Worm (Caenorhabditis elegans) whole organism, L1 larva: Measurements from ENCODE around the gene lgc-16.

Experiments used
- F16B12.6 ChIP-seq: fragments of 150-350 bp; optimal IDR thresholded peaks from 2 replicates; lab custom pipeline; 2014; ENCODE audit warnings: missing biosample characterization, missing genetic modification characterization
- alr-1 ChIP-seq: fragments of 200-800 bp; sonication (Bioruptor generic); optimal IDR thresholded peaks from 2 replicates; lab custom pipeline; 2018; ENCODE audit warnings: borderline replicate concordance, mild to moderate bottlenecking, missing genetic modification characterization, missing compliant biosample characterization
- blmp-1 ChIP-seq: fragments of 150-350 bp; optimal IDR thresholded peaks from 2 replicates; lab custom pipeline; 2014; ENCODE audit warnings: missing biosample characterization, missing genetic modification characterization
- dsc-1 ChIP-seq: sonication (generic microtip); optimal IDR thresholded peaks from 2 replicates; lab custom pipeline; 2016; ENCODE audit warnings: mild to moderate bottlenecking, missing genetic modification characterization, missing compliant biosample characterization
- efl-1 ChIP-seq, 4 experiments: fragments of 150-350 bp; optimal IDR thresholded peaks in 3 of 4; peaks in 1 of 4; 1 replicate in 1 of 4; 2 replicates in 3 of 4; lab custom pipeline; 2014; ENCODE audit warnings: missing biosample characterization in 2 of 4, missing genetic modification characterization in 2 of 4, missing genetic modification reagents in 2 of 4
- efl-3 ChIP-seq: fragments of 200-800 bp; sonication (Bioruptor generic); optimal IDR thresholded peaks from 2 replicates; lab custom pipeline; 2018; ENCODE audit warnings: mild to moderate bottlenecking, missing genetic modification characterization, missing compliant biosample characterization
- egl-13 ChIP-seq: sonication (generic microtip); optimal IDR thresholded peaks from 2 replicates; lab custom pipeline; 2016; ENCODE audit warnings: missing genotype, missing genetic modification reagents, missing genetic modification characterization, missing compliant biosample characterization
- elt-2 ChIP-seq: sonication (generic microtip); optimal IDR thresholded peaks from 2 replicates; lab custom pipeline; 2016; ENCODE audit warnings: missing genetic modification characterization, mild to moderate bottlenecking, inconsistent platforms, missing compliant biosample characterization, missing genetic modification reagents
- ets-5 ChIP-seq: fragments of 200-800 bp; sonication (Bioruptor generic); IDR thresholded peaks from 2 replicates; pipeline ENCODE4 v1.3.6; 2022; ENCODE audit warnings: missing genetic modification characterization, missing compliant biosample characterization
- fos-1 ChIP-seq: fragments of 150-350 bp; optimal IDR thresholded peaks from 2 replicates; lab custom pipeline; 2014; ENCODE audit warnings: missing biosample characterization, missing genetic modification characterization
- grh-1 ChIP-seq: fragments of 200-800 bp; sonication (Bioruptor generic); IDR thresholded peaks from 2 replicates; pipeline ENCODE4 v1.3.6; 2022; ENCODE audit warnings: missing genetic modification reagents, missing genetic modification characterization, missing compliant biosample characterization
- hpl-2 ChIP-seq: fragments of 150-350 bp; optimal IDR thresholded peaks from 2 replicates; lab custom pipeline; 2014; ENCODE audit warnings: missing biosample characterization, missing genetic modification reagents, missing genetic modification characterization
- irx-1 ChIP-seq: sonication (generic microtip); optimal IDR thresholded peaks from 2 replicates; lab custom pipeline; 2016; ENCODE audit warnings: missing genetic modification characterization, missing compliant biosample characterization
- jun-1 ChIP-seq: fragments of 150-350 bp; optimal IDR thresholded peaks from 2 replicates; lab custom pipeline; 2014; ENCODE audit warnings: missing biosample characterization, missing genetic modification reagents, missing genetic modification characterization
- lin-14 ChIP-seq: fragments of 200-800 bp; sonication (Bioruptor generic); optimal IDR thresholded peaks from 2 replicates; lab custom pipeline; 2018; ENCODE audit warnings: mild to moderate bottlenecking, missing genetic modification characterization, moderate library complexity, missing compliant biosample characterization
- lin-15B ChIP-seq: fragments of 150-350 bp; sonication (generic microtip); optimal IDR thresholded peaks from 3 replicates; lab custom pipeline; 2014; ENCODE audit warnings: missing biosample characterization, missing genetic modification characterization
- lir-3 ChIP-seq: sonication (generic microtip); optimal IDR thresholded peaks from 2 replicates; lab custom pipeline; 2016; ENCODE audit warnings: mild to moderate bottlenecking, missing genetic modification characterization, moderate library complexity, missing compliant biosample characterization; ENCODE audit not compliant: poor library complexity
- lsy-2 ChIP-seq, 2 experiments: fragments of 150-350 bp; optimal IDR thresholded peaks; 2 replicates each; lab custom pipeline; 2014; ENCODE audit warnings: missing biosample characterization in 2 of 2, missing genetic modification characterization in 2 of 2
- mdl-1 ChIP-seq, 2 experiments: fragments of 150-350 bp; optimal IDR thresholded peaks; 2 replicates each; lab custom pipeline; 2014 to 2017; ENCODE audit warnings: missing biosample characterization in 2 of 2, missing genetic modification characterization in 2 of 2, inconsistent platforms in 1 of 2
- mef-2 ChIP-seq: fragments of 150-350 bp; optimal IDR thresholded peaks from 2 replicates; lab custom pipeline; 2014; ENCODE audit warnings: missing biosample characterization, missing genetic modification characterization
- mep-1 ChIP-seq: fragments of 150-350 bp; optimal IDR thresholded peaks from 2 replicates; lab custom pipeline; 2014; ENCODE audit warnings: missing biosample characterization, missing genetic modification characterization
- nhr-11 ChIP-seq: fragments of 150-350 bp; optimal IDR thresholded peaks from 2 replicates; lab custom pipeline; 2014; ENCODE audit warnings: missing biosample characterization, missing genetic modification characterization
- nhr-12 ChIP-seq: sonication (generic microtip); optimal IDR thresholded peaks from 2 replicates; lab custom pipeline; 2017; ENCODE audit warnings: missing biosample characterization, missing genetic modification characterization
- nhr-19 ChIP-seq: fragments of 200-800 bp; sonication (Bioruptor generic); conservative IDR thresholded peaks from 2 replicates; pipeline ENCODE4 v1.3.6; 2022; ENCODE audit warnings: missing genetic modification characterization, missing compliant biosample characterization
- nhr-237 ChIP-seq: fragments of 150-350 bp; optimal IDR thresholded peaks from 2 replicates; lab custom pipeline; 2014; ENCODE audit warnings: missing biosample characterization, missing genetic modification characterization
- nhr-47 ChIP-seq: sonication (generic microtip); optimal IDR thresholded peaks from 2 replicates; lab custom pipeline; 2016; ENCODE audit warnings: mild to moderate bottlenecking, missing genetic modification characterization, moderate library complexity, missing compliant biosample characterization
- nhr-71 ChIP-seq: sonication (generic microtip); optimal IDR thresholded peaks from 2 replicates; lab custom pipeline; 2016; ENCODE audit warnings: mild to moderate bottlenecking, missing genetic modification characterization, moderate library complexity, missing compliant biosample characterization
- nhr-76 ChIP-seq: sonication (generic microtip); optimal IDR thresholded peaks from 2 replicates; lab custom pipeline; 2017; ENCODE audit warnings: missing biosample characterization, missing genetic modification characterization
- nhr-77 ChIP-seq: fragments of 150-350 bp; optimal IDR thresholded peaks from 2 replicates; lab custom pipeline; 2014; ENCODE audit warnings: missing biosample characterization, missing genetic modification characterization
- nhr-85 ChIP-seq: sonication (generic microtip); peaks from one replicate; lab custom pipeline; 2016; ENCODE audit warnings: missing genetic modification characterization, inconsistent platforms, missing compliant biosample characterization
- pag-3 ChIP-seq: sonication (generic microtip); optimal IDR thresholded peaks from 2 replicates; lab custom pipeline; 2017; ENCODE audit warnings: missing genetic modification characterization, mild to moderate bottlenecking, missing compliant biosample characterization, antibody characterized with exemption, borderline replicate concordance; ENCODE audit not compliant: insufficient read depth
- pax-3 ChIP-seq: fragments of 200-800 bp; sonication (Bioruptor generic); optimal IDR thresholded peaks from 2 replicates; lab custom pipeline; 2018; ENCODE audit warnings: mild to moderate bottlenecking, missing genetic modification characterization, moderate library complexity, missing compliant biosample characterization
- pqm-1 ChIP-seq: sonication (generic microtip); optimal IDR thresholded peaks from 3 replicates; lab custom pipeline; 2017; ENCODE audit warnings: missing biosample characterization, missing genetic modification characterization
- sptf-1 ChIP-seq: fragments of 150-350 bp; optimal IDR thresholded peaks from 2 replicates; lab custom pipeline; 2014; ENCODE audit warnings: missing biosample characterization, missing genetic modification characterization
- sup-37 ChIP-seq: fragments of 200-800 bp; sonication (Bioruptor generic); optimal IDR thresholded peaks from 2 replicates; lab custom pipeline; 2018; ENCODE audit warnings: mild to moderate bottlenecking, missing genetic modification characterization, missing compliant biosample characterization
- swsn-7 ChIP-seq: sonication (generic microtip); optimal IDR thresholded peaks from 2 replicates; lab custom pipeline; 2016; ENCODE audit warnings: missing genetic modification characterization, missing compliant biosample characterization
- unc-130 ChIP-seq: fragments of 150-350 bp; optimal IDR thresholded peaks from 2 replicates; lab custom pipeline; 2017; ENCODE audit warnings: missing biosample characterization, missing genetic modification characterization, inconsistent platforms
- unc-30 ChIP-seq: sonication (generic microtip); optimal IDR thresholded peaks from 2 replicates; lab custom pipeline; 2017; ENCODE audit warnings: missing biosample characterization, missing genetic modification characterization
- vab-15 ChIP-seq: sonication (generic microtip); optimal IDR thresholded peaks from 2 replicates; lab custom pipeline; 2017; ENCODE audit warnings: missing genotype, mild to moderate bottlenecking, missing genetic modification characterization, missing compliant biosample characterization
- ztf-11 ChIP-seq, 2 experiments: sonication (generic microtip); optimal IDR thresholded peaks; 2 replicates each; lab custom pipeline; 2016 to 2017; ENCODE audit warnings: missing genetic modification characterization in 2 of 2, missing biosample characterization in 1 of 2, missing compliant biosample characterization in 1 of 2
- ztf-4 ChIP-seq: fragments of 150-350 bp; optimal IDR thresholded peaks from 2 replicates; lab custom pipeline; 2014; ENCODE audit warnings: missing biosample characterization, missing genetic modification characterization

Gene lgc-16

DNA sequence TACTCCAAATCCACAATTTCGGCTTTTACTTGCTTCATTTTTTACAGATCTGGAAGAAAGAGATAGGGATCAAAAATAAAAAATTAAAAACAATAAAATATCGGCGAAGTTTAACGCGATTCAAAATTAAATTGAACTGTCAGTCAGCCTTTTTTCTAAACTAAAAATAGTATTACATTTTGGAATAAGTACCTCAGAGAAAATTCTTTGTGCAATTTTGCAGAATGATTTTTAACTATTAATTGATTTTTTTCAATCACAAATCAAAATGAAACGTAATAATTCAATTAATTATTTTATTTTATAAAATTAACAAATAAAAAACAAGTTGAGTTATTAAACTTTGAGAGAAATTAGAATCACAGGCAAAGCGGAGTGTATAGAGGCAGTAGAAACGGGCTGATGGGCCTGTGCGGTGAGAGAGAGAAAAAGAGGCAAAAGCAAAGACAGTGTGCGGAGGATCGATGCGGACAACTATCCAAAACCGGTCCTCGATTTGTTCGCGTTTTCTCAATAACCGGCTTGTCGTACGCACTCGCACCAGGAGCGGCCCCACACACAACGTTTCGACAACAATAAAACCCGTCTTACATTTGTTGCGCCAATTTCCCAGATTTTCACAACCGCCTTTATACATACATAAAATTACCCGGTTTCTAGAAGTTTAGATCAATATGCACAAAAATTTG is 41.7 kb downstream of the lgc-16 start, which contains the start of gene F57G12.2:
TSS of gene F57G12.2 (minus strand) at position 51 of the 689 bp plus-strand sequence.
- no peak for TF ChIP-seq nhr-19 (GFP tag; lab: Robert Waterston, UW)
- no peak for TF ChIP-seq lin-14 (GFP tag; lab: Kevin White, UChicago)
- TF ChIP-seq efl-1 (optimal IDR thresholded peaks at IDR 0.05; lab: Kevin White, UChicago), result no peak
- TF ChIP-seq efl-1 (GFP tag; optimal IDR thresholded peaks at IDR 0.05 in 1 of 2; lab: Kevin White, UChicago), result no peak
- no peak for TF ChIP-seq sup-37 (GFP tag; lab: Kevin White, UChicago)
- TF ChIP-seq nhr-11, result no peak
- TF ChIP-seq mdl-1 (tag; optimal IDR thresholded peaks at IDR 0.05; lab: Kevin White, UChicago), result no peak
- TF ChIP-seq unc-130, result no peak
- no peak for TF ChIP-seq F16B12.6 (tag; lab: Kevin White, UChicago)
- TF ChIP-seq nhr-76 (tag; lab: Kevin White, UChicago), result no peak
- TF ChIP-seq blmp-1 (tag; lab: Kevin White, UChicago), result peak; percentile 54
- no peak for TF ChIP-seq jun-1
- no peak for TF ChIP-seq efl-3
- no peak for TF ChIP-seq lir-3 (tag; lab: Kevin White, UChicago)
- no peak for TF ChIP-seq lin-15B
- peak; percentile 71; the same call in 1 of the 2 replicates for TF ChIP-seq grh-1 (GFP tag; lab: Robert Waterston, UW)
- TF ChIP-seq fos-1 (tag; lab: Kevin White, UChicago), result no peak
- TF ChIP-seq nhr-85 (tag; lab: Kevin White, UChicago), result peak; percentile 73
- no peak for TF ChIP-seq irx-1 (tag; lab: Kevin White, UChicago)
- TF ChIP-seq nhr-77 (tag; lab: Kevin White, UChicago), result no peak
- TF ChIP-seq dsc-1 (tag; lab: Kevin White, UChicago), result no peak
- no peak for TF ChIP-seq pqm-1 (tag; lab: Kevin White, UChicago)
- TF ChIP-seq ztf-4, result peak; percentile 24
- TF ChIP-seq nhr-71 (tag; lab: Kevin White, UChicago), result no peak
- TF ChIP-seq mef-2, result no peak
- TF ChIP-seq vab-15 (tag; lab: Kevin White, UChicago), result no peak
- TF ChIP-seq egl-13 (tag; lab: Kevin White, UChicago), result no peak
- TF ChIP-seq sptf-1 (tag; lab: Kevin White, UChicago), result no peak
- TF ChIP-seq nhr-237 (tag; lab: Kevin White, UChicago), result no peak
- TF ChIP-seq ztf-11 (tag; optimal IDR thresholded peaks at IDR 0.05; lab: Kevin White, UChicago), result no peak
- TF ChIP-seq hpl-2 (GFP tag; lab: Kevin White, UChicago), result no peak
- TF ChIP-seq unc-30 (tag; lab: Kevin White, UChicago), result no peak
- TF ChIP-seq nhr-47 (tag; lab: Kevin White, UChicago), result no peak
- no peak for TF ChIP-seq lsy-2 (tag; optimal IDR thresholded peaks at IDR 0.05; lab: Kevin White, UChicago)
- TF ChIP-seq swsn-7 (tag; lab: Kevin White, UChicago), result no peak
- no peak for TF ChIP-seq mep-1 (tag; lab: Kevin White, UChicago)

DNA sequence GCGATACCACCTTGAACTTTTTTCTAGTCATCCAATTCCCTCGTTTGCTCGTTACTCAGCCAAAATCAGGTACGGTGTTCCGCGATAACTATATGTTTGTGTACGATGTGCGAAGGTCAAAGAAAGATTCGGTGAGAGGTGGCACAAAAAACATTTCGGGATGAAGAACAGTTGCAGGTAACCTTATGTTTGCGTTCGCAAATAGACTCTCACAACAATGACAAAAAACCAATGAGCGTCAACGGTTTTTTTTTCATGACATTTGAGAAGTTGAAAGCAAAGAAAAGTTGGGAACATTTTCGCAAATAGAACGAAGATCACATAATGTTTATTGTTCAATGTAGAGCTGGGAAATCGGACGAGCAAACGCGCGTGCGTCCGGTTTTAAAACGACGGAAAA is 44.2 kb downstream of the lgc-16 start:
- TF ChIP-seq nhr-12 (tag; lab: Kevin White, UChicago) (no peak), ztf-4 (no peak), alr-1 (tag; lab: Kevin White, UChicago) (no peak), efl-1 (optimal IDR thresholded peaks at IDR 0.05; lab: Kevin White, UChicago) (no peak), efl-1 (GFP tag; optimal IDR thresholded peaks at IDR 0.05 in 1 of 2; lab: Kevin White, UChicago) (peak in 1 of 2 experiments; percentile 13), elt-2 (tag; lab: Kevin White, UChicago) (no peak)

DNA sequence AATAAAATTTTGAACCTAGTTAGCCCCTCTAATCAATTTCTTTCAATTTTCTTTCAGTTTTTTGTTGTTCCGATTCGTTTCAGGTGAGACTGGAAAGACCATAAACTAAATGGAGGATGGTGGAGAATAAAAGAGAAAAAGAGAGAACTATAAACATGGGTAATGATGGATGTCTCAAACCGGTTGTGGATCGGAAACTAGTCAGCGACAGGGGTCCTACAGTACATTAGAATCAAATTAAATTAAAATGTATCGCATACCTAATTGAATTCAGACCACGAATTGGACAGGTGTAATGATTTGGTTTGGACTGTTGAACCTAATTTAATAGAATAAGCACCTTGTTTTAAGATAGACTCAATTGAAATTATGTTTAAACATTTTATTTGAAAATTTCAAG is 45.6 kb downstream of the lgc-16 start:
- TF ChIP-seq pag-3 (tag; lab: Kevin White, UChicago) (no peak), blmp-1 (tag; lab: Kevin White, UChicago) (peak; percentile 15), nhr-85 (tag; lab: Kevin White, UChicago) (peak; percentile 86), lir-3 (tag; lab: Kevin White, UChicago) (no peak), grh-1 (GFP tag; lab: Robert Waterston, UW) (peak; percentile 87), nhr-12 (tag; lab: Kevin White, UChicago) (no peak), pax-3 (no peak), lin-14 (GFP tag; lab: Kevin White, UChicago) (peak; percentile 25), lsy-2 (tag; optimal IDR thresholded peaks at IDR 0.05; lab: Kevin White, UChicago) (peak in 1 of 2 experiments; percentile 22), ets-5 (GFP tag; lab: Robert Waterston, UW) (no peak), efl-3 (no peak)
